Worm (Caenorhabditis elegans) whole organism, L4 larva: ENCODE results near the gene C28A5.6.

Experiments used
- D1046.2 ChIP-seq: fragments of 200-800 bp; sonication (Bioruptor generic); IDR thresholded peaks from 2 replicates; pipeline ENCODE4 v1.3.6; 2022; ENCODE audit warnings: missing genetic modification characterization, missing compliant biosample characterization
- F26F4.8 ChIP-seq: fragments of 200-800 bp; sonication (Bioruptor generic); conservative IDR thresholded peaks from 2 replicates; pipeline ENCODE4 v1.3.6; 2022; ENCODE audit warnings: missing genetic modification characterization, missing compliant biosample characterization
- F44E2.7 ChIP-seq: fragments of 200-800 bp; sonication (Bioruptor generic); IDR thresholded peaks from 2 replicates; pipeline ENCODE4 v2.1.2; 2022; ENCODE audit warnings: missing genetic modification characterization, missing compliant biosample characterization
- F49E8.2 ChIP-seq: sonication (generic microtip); optimal IDR thresholded peaks from 2 replicates; lab custom pipeline; 2016; ENCODE audit warnings: missing compliant biosample characterization, mild to moderate bottlenecking, missing genetic modification characterization, borderline replicate concordance
- R02D3.7 ChIP-seq: fragments of 150-350 bp; sonication (generic microtip); optimal IDR thresholded peaks from 3 replicates; lab custom pipeline; 2014; ENCODE audit warnings: missing biosample characterization, missing genetic modification characterization
- T20F7.1 ChIP-seq: fragments of 200-800 bp; sonication (Bioruptor generic); optimal IDR thresholded peaks from 2 replicates; lab custom pipeline; 2018; ENCODE audit warnings: mild to moderate bottlenecking, missing genetic modification characterization, missing compliant biosample characterization
- T26A8.4 ChIP-seq: fragments of 200-800 bp; sonication (Bioruptor generic); IDR thresholded peaks from 2 replicates; pipeline ENCODE4 v1.3.6; 2022; ENCODE audit warnings: missing genetic modification characterization, missing compliant biosample characterization
- Y48G9A.11 ChIP-seq: fragments of 200-800 bp; sonication (Bioruptor generic); IDR thresholded peaks from 2 replicates; pipeline ENCODE4 v1.3.6; 2022; ENCODE audit warnings: missing genetic modification reagents, missing genetic modification characterization, missing compliant biosample characterization
- Y5F2A.4 ChIP-seq: fragments of 200-800 bp; sonication (Bioruptor generic); optimal IDR thresholded peaks from 2 replicates; lab custom pipeline; 2018; ENCODE audit warnings: mild to moderate bottlenecking, missing genetic modification characterization, missing compliant biosample characterization
- ZK546.5 ChIP-seq, 2 experiments: sonication (generic microtip); optimal IDR thresholded peaks; 2 replicates each; lab custom pipeline; 2017; ENCODE audit warnings: missing biosample characterization in 2 of 2, missing genetic modification characterization in 2 of 2
- aha-1 ChIP-seq: fragments of 150-350 bp; peaks from one replicate; lab custom pipeline; 2014; ENCODE audit warnings: missing biosample characterization, missing genetic modification characterization
- aly-2 ChIP-seq: sonication (generic microtip); optimal IDR thresholded peaks from 2 replicates; lab custom pipeline; 2018; ENCODE audit warnings: missing biosample characterization, missing genetic modification characterization
- ceh-32 ChIP-seq: sonication (generic microtip); optimal IDR thresholded peaks from 2 replicates; lab custom pipeline; 2016; ENCODE audit warnings: mild to moderate bottlenecking, missing genetic modification characterization, missing compliant biosample characterization; ENCODE audit not compliant: poor library complexity
- ceh-44 ChIP-seq: fragments of 200-800 bp; sonication (Bioruptor generic); IDR thresholded peaks from 2 replicates; pipeline ENCODE4 v1.3.6; 2022; ENCODE audit warnings: missing genetic modification reagents, missing genetic modification characterization, missing compliant biosample characterization
- ces-1 ChIP-seq: fragments of 150-350 bp; sonication (generic microtip); optimal IDR thresholded peaks from 4 replicates; lab custom pipeline; 2014; ENCODE audit warnings: missing biosample characterization, missing genetic modification reagents, missing genetic modification characterization
- ctbp-1 ChIP-seq: fragments of 200-800 bp; sonication (Bioruptor generic); IDR thresholded peaks from 2 replicates; pipeline ENCODE4 v1.3.6; 2022; ENCODE audit warnings: missing genetic modification reagents, missing genetic modification characterization, missing compliant biosample characterization
- daf-16 ChIP-seq, 3 experiments: sonication (generic microtip); optimal IDR thresholded peaks; 2 replicates each; lab custom pipeline; 2016 to 2017; ENCODE audit warnings: missing genetic modification characterization in 3 of 3, missing genetic modification reagents in 3 of 3, mild to moderate bottlenecking in 2 of 3, missing compliant biosample characterization in 2 of 3, missing biosample characterization in 1 of 3, moderate library complexity in 1 of 3
- daf-19 ChIP-seq: fragments of 200-800 bp; sonication (Bioruptor generic); conservative IDR thresholded peaks from 2 replicates; pipeline ENCODE4 v1.3.6; 2022; ENCODE audit warnings: missing genetic modification characterization, missing compliant biosample characterization
- dmd-6 ChIP-seq: fragments of 200-800 bp; sonication (Bioruptor generic); IDR thresholded peaks from 2 replicates; pipeline ENCODE4 v1.3.6; 2022; ENCODE audit warnings: missing genetic modification reagents, missing genetic modification characterization, missing compliant biosample characterization
- dmd-9 ChIP-seq: fragments of 200-800 bp; sonication (Bioruptor generic); IDR thresholded peaks from 2 replicates; pipeline ENCODE4 v1.3.6; 2022; ENCODE audit warnings: missing genetic modification reagents, missing genetic modification characterization, missing compliant biosample characterization
- egl-27 ChIP-seq: sonication (generic microtip); optimal IDR thresholded peaks from 3 replicates; lab custom pipeline; 2017; ENCODE audit warnings: missing biosample characterization, missing genetic modification reagents, missing genetic modification characterization
- egl-43 ChIP-seq: fragments of 200-800 bp; sonication (Bioruptor generic); IDR thresholded peaks from 2 replicates; pipeline ENCODE4 v1.3.6; 2022; ENCODE audit warnings: missing genetic modification reagents, missing genetic modification characterization, missing compliant biosample characterization
- gei-8 ChIP-seq: fragments of 200-800 bp; sonication (Bioruptor generic); optimal IDR thresholded peaks from 2 replicates; lab custom pipeline; 2018; ENCODE audit warnings: mild to moderate bottlenecking, missing genetic modification characterization, missing compliant biosample characterization
- hif-1 ChIP-seq, 2 experiments: sonication (generic microtip); optimal IDR thresholded peaks; 2 replicates each; lab custom pipeline; 2016 to 2017; ENCODE audit warnings: missing compliant biosample characterization in 2 of 2, missing genetic modification characterization in 2 of 2, missing genetic modification reagents in 2 of 2, missing genotype in 2 of 2, mild to moderate bottlenecking in 1 of 2
- hlh-11 ChIP-seq: fragments of 200-800 bp; sonication (Bioruptor generic); optimal IDR thresholded peaks from 2 replicates; lab custom pipeline; 2018; ENCODE audit warnings: mild to moderate bottlenecking, missing genetic modification characterization, missing compliant biosample characterization
- hlh-30 ChIP-seq: sonication (generic microtip); optimal IDR thresholded peaks from 2 replicates; lab custom pipeline; 2017; ENCODE audit warnings: antibody characterized with exemption, mild to moderate bottlenecking, missing genetic modification characterization, missing compliant biosample characterization; ENCODE audit not compliant: insufficient read depth
- jun-1 ChIP-seq: fragments of 150-350 bp; optimal IDR thresholded peaks from 2 replicates; lab custom pipeline; 2014; ENCODE audit warnings: missing biosample characterization, missing genetic modification reagents, missing genetic modification characterization
- lim-7 ChIP-seq: fragments of 200-800 bp; sonication (Bioruptor generic); IDR thresholded peaks from 2 replicates; pipeline ENCODE4 v1.3.6; 2022; ENCODE audit warnings: missing genetic modification characterization, missing compliant biosample characterization
- lin-1 ChIP-seq: fragments of 200-800 bp; sonication (Bioruptor generic); IDR thresholded peaks from 2 replicates; pipeline ENCODE4 v1.3.6; 2022; ENCODE audit warnings: missing genetic modification reagents, missing genetic modification characterization, missing compliant biosample characterization
- lin-13 ChIP-seq: fragments of 150-350 bp; optimal IDR thresholded peaks from 2 replicates; lab custom pipeline; 2014; ENCODE audit warnings: missing biosample characterization, missing genetic modification reagents, missing genetic modification characterization
- lin-29 ChIP-seq: fragments of 200-800 bp; sonication (Bioruptor generic); IDR thresholded peaks from 2 replicates; pipeline ENCODE4 v1.3.6; 2022; ENCODE audit warnings: missing genetic modification reagents, missing genetic modification characterization, missing compliant biosample characterization
- lin-38 ChIP-seq: fragments of 200-800 bp; sonication (Bioruptor generic); IDR thresholded peaks from 2 replicates; pipeline ENCODE4 v1.3.6; 2022; ENCODE audit warnings: missing genetic modification reagents, missing genetic modification characterization, missing compliant biosample characterization
- madf-5 ChIP-seq, 2 experiments: fragments of 200-800 bp; sonication (Bioruptor generic); IDR thresholded peaks; 2 replicates each; pipeline ENCODE4 v1.3.6; 2022; ENCODE audit warnings: missing compliant biosample characterization in 2 of 2, missing genetic modification characterization in 2 of 2
- mdl-1 ChIP-seq, 2 experiments: fragments of 150-350 bp in 1 of 2; sonication (generic microtip) in 1 of 2; optimal IDR thresholded peaks; 2 replicates each; lab custom pipeline; 2014 to 2017; ENCODE audit warnings: missing biosample characterization in 2 of 2, missing genetic modification characterization in 2 of 2
- mep-1 ChIP-seq: fragments of 150-350 bp; sonication (generic microtip); optimal IDR thresholded peaks from 3 replicates; lab custom pipeline; 2014; ENCODE audit warnings: missing biosample characterization, missing genetic modification characterization
- mes-2 ChIP-seq: sonication (generic microtip); optimal IDR thresholded peaks from 2 replicates; lab custom pipeline; 2016; ENCODE audit warnings: missing genotype, mild to moderate bottlenecking, missing genetic modification characterization, missing compliant biosample characterization; ENCODE audit not compliant: poor library complexity, severe bottlenecking
- nhr-11 ChIP-seq: fragments of 150-350 bp; optimal IDR thresholded peaks from 2 replicates; lab custom pipeline; 2014; ENCODE audit warnings: missing biosample characterization, missing genetic modification characterization
- nhr-237 ChIP-seq: sonication (generic microtip); optimal IDR thresholded peaks from 2 replicates; lab custom pipeline; 2017; ENCODE audit warnings: missing biosample characterization, missing genetic modification characterization
- nhr-41 ChIP-seq: fragments of 200-800 bp; sonication (Bioruptor generic); IDR thresholded peaks from 2 replicates; pipeline ENCODE4 v1.3.6; 2022; ENCODE audit warnings: missing genetic modification reagents, missing genetic modification characterization, missing compliant biosample characterization
- nhr-6 ChIP-seq: fragments of 150-350 bp; optimal IDR thresholded peaks from 2 replicates; lab custom pipeline; 2014; ENCODE audit warnings: missing biosample characterization, missing genetic modification characterization
- pqm-1 ChIP-seq: sonication (generic microtip); optimal IDR thresholded peaks from 2 replicates; lab custom pipeline; 2017; ENCODE audit warnings: missing biosample characterization, missing genetic modification characterization
- rbr-2 ChIP-seq: sonication (generic microtip); optimal IDR thresholded peaks from 2 replicates; lab custom pipeline; 2016; ENCODE audit warnings: missing genotype, missing genetic modification characterization, missing compliant biosample characterization
- set-16 ChIP-seq: fragments of 200-800 bp; sonication (Bioruptor generic); IDR thresholded peaks from 2 replicates; pipeline ENCODE4 v1.3.6; 2022; ENCODE audit warnings: missing genetic modification reagents, missing genetic modification characterization, missing compliant biosample characterization
- skn-1 ChIP-seq: fragments of 150-350 bp; optimal IDR thresholded peaks from 2 replicates; lab custom pipeline; 2014; ENCODE audit warnings: missing biosample characterization, missing genetic modification characterization
- snpc-1.2 ChIP-seq: fragments of 200-800 bp; sonication (Bioruptor generic); IDR thresholded peaks from 2 replicates; pipeline ENCODE4 v1.3.6; 2022; ENCODE audit warnings: missing genetic modification reagents, missing genetic modification characterization, missing compliant biosample characterization
- vab-7 ChIP-seq: fragments of 200-800 bp; sonication (Bioruptor generic); IDR thresholded peaks from 2 replicates; pipeline ENCODE4 v1.3.6; 2022; ENCODE audit warnings: missing genetic modification reagents, missing genetic modification characterization, missing compliant biosample characterization
- zfp-3 ChIP-seq: fragments of 200-800 bp; sonication (Bioruptor generic); conservative IDR thresholded peaks from 2 replicates; pipeline ENCODE4 v1.3.6; 2022; ENCODE audit warnings: missing genetic modification reagents, missing genetic modification characterization, missing compliant biosample characterization
- zip-11 ChIP-seq: fragments of 200-800 bp; sonication (Bioruptor generic); IDR thresholded peaks from 2 replicates; pipeline ENCODE4 v1.3.6; 2022; ENCODE audit warnings: missing genetic modification characterization, missing compliant biosample characterization
- ztf-7 ChIP-seq: fragments of 150-350 bp; optimal IDR thresholded peaks from 2 replicates; lab custom pipeline; 2014; ENCODE audit warnings: missing biosample characterization, missing genetic modification characterization

The C28A5.6 gene

ce11 chrIII:4449893-4450579 is 20.7 kb upstream of the C28A5.6 start, which contains the start of gene ceh-43 (continued):
- no peak for TF ChIP-seq mdl-1 (tag; optimal IDR thresholded peaks at IDR 0.05; lab: Kevin White, UChicago)
- no peak for TF ChIP-seq hif-1 (tag; optimal IDR thresholded peaks at IDR 0.05; lab: Kevin White, UChicago)
- 0 out of 4 replicates have a peak, but pooled peaks of 1 of the 2 experiments have one; percentile 38 for TF ChIP-seq madf-5 (GFP tag; IDR thresholded peaks at IDR 0.05; lab: Robert Waterston, UW)
- TF ChIP-seq ZK546.5 (tag; optimal IDR thresholded peaks at IDR 0.05; lab: Kevin White, UChicago): no peak
- no peak for TF ChIP-seq zip-11 (GFP tag; lab: Robert Waterston, UW)
- 0 out of 2 replicates have a peak, but pooled peaks have one; percentile 16 for TF ChIP-seq zfp-3 (GFP tag; lab: Robert Waterston, UW)
- no peak for TF ChIP-seq rbr-2 (tag; lab: Kevin White, UChicago)
- TF ChIP-seq vab-7: peak; percentile 59; the same call in 1 of the 2 replicates
- TF ChIP-seq T26A8.4 (GFP tag; lab: Robert Waterston, UW): peak; percentile 46; the same call in 1 of the 2 replicates
- TF ChIP-seq egl-27 (tag; lab: Kevin White, UChicago): no peak
- TF ChIP-seq ctbp-1: peak; percentile 43; the same call in 1 of the 2 replicates
- TF ChIP-seq Y48G9A.11 (GFP tag; lab: Robert Waterston, UW): no peak
- TF ChIP-seq ztf-7 (tag; lab: Kevin White, UChicago): no peak
- TF ChIP-seq lin-38: peak; percentile 64
- TF ChIP-seq dmd-9 (GFP tag; lab: Robert Waterston, UW): peak; percentile 62; the same call in 1 of the 2 replicates
- no peak for TF ChIP-seq hlh-11 (tag; lab: Kevin White, UChicago)
- TF ChIP-seq F44E2.7 (GFP tag; lab: Robert Waterston, UW): 0 out of 2 replicates have a peak, but pooled peaks have one; percentile 45
- TF ChIP-seq Y5F2A.4: peak; percentile 23
- peak; percentile 74; the same call in 1 of the 2 replicates for TF ChIP-seq egl-43 (GFP tag; lab: Robert Waterston, UW)
- TF ChIP-seq R02D3.7: no peak
- TF ChIP-seq nhr-6 (tag; lab: Kevin White, UChicago): no peak
- no peak for TF ChIP-seq lin-1 (GFP tag; lab: Robert Waterston, UW)
- no peak for TF ChIP-seq ces-1 (GFP tag; lab: Kevin White, UChicago)
- no peak for TF ChIP-seq T20F7.1
- peak; percentile 44; the same call in 1 of the 2 replicates for TF ChIP-seq dmd-6 (GFP tag; lab: Robert Waterston, UW)
- TF ChIP-seq set-16 (GFP tag; lab: Robert Waterston, UW): no peak
- no peak for TF ChIP-seq lin-29
- no peak for TF ChIP-seq ceh-32
- no peak for TF ChIP-seq nhr-11 (tag; lab: Kevin White, UChicago)
- no peak for TF ChIP-seq pqm-1 (tag; lab: Kevin White, UChicago)
- peak in 1 of 2 experiments; percentile 64 for TF ChIP-seq daf-16 (GFP tag; optimal IDR thresholded peaks at IDR 0.05; lab: Kevin White, UChicago)
- TF ChIP-seq daf-16 (tag; optimal IDR thresholded peaks at IDR 0.05; lab: Kevin White, UChicago): no peak
- 0 out of 2 replicates have a peak, but pooled peaks have one; percentile 15 for TF ChIP-seq nhr-41 (GFP tag; lab: Robert Waterston, UW)
- 0 out of 2 replicates have a peak, but pooled peaks have one; percentile 14 for TF ChIP-seq snpc-1.2
- no peak for TF ChIP-seq hlh-30
- no peak for TF ChIP-seq mep-1 (tag; lab: Kevin White, UChicago)
- no peak for TF ChIP-seq D1046.2 (GFP tag; lab: Robert Waterston, UW)
- TF ChIP-seq lin-13 (GFP tag; lab: Kevin White, UChicago): no peak
- no peak for TF ChIP-seq skn-1 (tag; lab: Kevin White, UChicago)
- TF ChIP-seq lim-7 (GFP tag; lab: Robert Waterston, UW): peak; percentile 69
- no peak for TF ChIP-seq ceh-44
- TF ChIP-seq aly-2 (tag; lab: Kevin White, UChicago): no peak
- TF ChIP-seq daf-19 (GFP tag; lab: Robert Waterston, UW): no peak; the same call in 1 of the 2 replicates
- no peak for TF ChIP-seq gei-8 (GFP tag; lab: Kevin White, UChicago)
- peak; percentile 59; the same call in 1 of the 2 replicates for TF ChIP-seq F26F4.8 (GFP tag; lab: Robert Waterston, UW)
- TF ChIP-seq F49E8.2: no peak
- TF ChIP-seq mes-2 (tag; lab: Kevin White, UChicago): peak; percentile 57
- no peak for TF ChIP-seq jun-1
- TF ChIP-seq aha-1 (tag; lab: Kevin White, UChicago): no peak
- no peak for TF ChIP-seq nhr-237
